Worm (Caenorhabditis elegans) whole organism, midembryonic: ENCODE measurements around the gene Y53G8AR.8.
A peak's percentile ranks its signal among the peaks of the same experiment; 100 is the strongest.

Source experiments
- T22C8.4 ChIP-seq: fragments of 200-800 bp; sonication (Bioruptor generic); IDR thresholded peaks from 2 replicates; pipeline ENCODE4 v1.3.6; 2022; ENCODE audit warnings: missing genetic modification characterization, missing compliant biosample characterization
- cog-1 ChIP-seq: sonication (generic microtip); optimal IDR thresholded peaks from 2 replicates; lab custom pipeline; 2016; ENCODE audit warnings: missing genetic modification characterization, missing compliant biosample characterization
- flt-1 ChIP-seq: fragments of 200-800 bp; sonication (Bioruptor generic); IDR thresholded peaks from 2 replicates; pipeline ENCODE4 v1.3.6; 2022; ENCODE audit warnings: missing genetic modification characterization, missing compliant biosample characterization
- klf-2 ChIP-seq: fragments of 200-800 bp; sonication (Bioruptor generic); conservative IDR thresholded peaks from 2 replicates; pipeline ENCODE4 v1.3.6; 2022; ENCODE audit warnings: missing genetic modification reagents, missing genetic modification characterization, missing compliant biosample characterization
- med-1 ChIP-seq: sonication (generic microtip); optimal IDR thresholded peaks from 2 replicates; lab custom pipeline; 2017; ENCODE audit warnings: missing genetic modification characterization, mild to moderate bottlenecking, missing compliant biosample characterization, antibody characterized with exemption, missing genetic modification reagents; ENCODE audit not compliant: insufficient read depth
- ref-1 ChIP-seq: fragments of 200-800 bp; sonication (Bioruptor generic); conservative IDR thresholded peaks from 2 replicates; pipeline ENCODE4 v1.3.6; 2022; ENCODE audit warnings: missing genetic modification reagents, missing genetic modification characterization, missing compliant biosample characterization
- tab-1 ChIP-seq: fragments of 200-800 bp; sonication (Bioruptor generic); IDR thresholded peaks from 2 replicates; pipeline ENCODE4 v1.3.6; 2022; ENCODE audit warnings: missing genetic modification characterization, missing compliant biosample characterization
- ztf-23 ChIP-seq: fragments of 200-800 bp; sonication (Bioruptor generic); IDR thresholded peaks from 2 replicates; pipeline ENCODE4 v1.3.6; 2022; ENCODE audit warnings: missing genetic modification reagents, missing genetic modification characterization, missing compliant biosample characterization
- ztf-29 ChIP-seq: fragments of 200-800 bp; sonication (Bioruptor generic); IDR thresholded peaks from 2 replicates; pipeline ENCODE4 v1.3.6; 2022; ENCODE audit warnings: missing genetic modification reagents, missing genetic modification characterization, missing compliant biosample characterization

Gene Y53G8AR.8

ce11 chrIII:3317887-3318286 is 23.8 kb upstream of the Y53G8AR.8 start:
- TF ChIP-seq klf-2 (GFP tag; lab: Robert Waterston, UW) (no peak), ref-1 (no peak), ztf-29 (GFP tag; lab: Robert Waterston, UW) (no peak), flt-1 (no peak), med-1 (no peak), ztf-23 (GFP tag; lab: Robert Waterston, UW) (no peak), tab-1 (GFP tag; lab: Robert Waterston, UW) (no peak), T22C8.4 (no peak), cog-1 (no peak)

- no peak for TF ChIP-seq tab-1 (GFP tag; lab: Robert Waterston, UW)
- TF ChIP-seq T22C8.4 = no peak
- no peak for TF ChIP-seq cog-1
- TF ChIP-seq flt-1 = no peak
- TF ChIP-seq med-1 = no peak
- no peak for TF ChIP-seq ref-1
- TF ChIP-seq klf-2 (GFP tag; lab: Robert Waterston, UW) = no peak
- TF ChIP-seq ztf-23 (GFP tag; lab: Robert Waterston, UW) = no peak
- no peak for TF ChIP-seq ztf-29 (GFP tag; lab: Robert Waterston, UW)
Measured at ce11 chrIII:3312111-3312510, 18.0 kb upstream of the Y53G8AR.8 start.

DNA sequence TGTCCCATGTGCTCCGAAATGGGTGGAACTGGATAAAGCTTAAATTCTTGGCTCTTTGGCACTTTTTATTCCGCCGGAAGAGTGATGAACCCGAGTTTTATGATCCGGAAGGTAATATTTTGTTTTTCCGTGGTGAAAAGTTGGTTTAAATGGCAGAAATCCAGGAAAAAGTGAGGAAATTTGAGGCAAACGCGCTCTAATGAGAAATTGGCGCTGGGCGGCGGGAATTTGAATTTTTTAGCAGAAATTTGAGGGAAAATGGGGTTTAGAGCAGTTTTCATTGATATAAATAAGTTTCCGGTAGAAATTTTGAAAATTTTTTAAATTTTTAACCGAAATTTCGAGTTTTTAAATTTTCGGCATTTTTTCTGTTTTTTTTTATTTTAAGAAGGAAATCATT is 17.5 kb upstream of the Y53G8AR.8 start:
- no peak for TF ChIP-seq ztf-29 (GFP tag; lab: Robert Waterston, UW)
- no peak for TF ChIP-seq flt-1
- TF ChIP-seq cog-1 = no peak
- TF ChIP-seq tab-1 (GFP tag; lab: Robert Waterston, UW) = no peak
- TF ChIP-seq klf-2 (GFP tag; lab: Robert Waterston, UW) = no peak

- TF ChIP-seq cog-1 (no peak), klf-2 (GFP tag; lab: Robert Waterston, UW) (no peak), ztf-29 (GFP tag; lab: Robert Waterston, UW) (no peak), T22C8.4 (peak; percentile 84), med-1 (no peak)
Measured at ce11 chrIII:3310876-3311597, 16.9 kb upstream of the Y53G8AR.8 start, which contains the start of gene ral-1. ral-1 (plus strand) TSS chrIII:3311310.

DNA sequence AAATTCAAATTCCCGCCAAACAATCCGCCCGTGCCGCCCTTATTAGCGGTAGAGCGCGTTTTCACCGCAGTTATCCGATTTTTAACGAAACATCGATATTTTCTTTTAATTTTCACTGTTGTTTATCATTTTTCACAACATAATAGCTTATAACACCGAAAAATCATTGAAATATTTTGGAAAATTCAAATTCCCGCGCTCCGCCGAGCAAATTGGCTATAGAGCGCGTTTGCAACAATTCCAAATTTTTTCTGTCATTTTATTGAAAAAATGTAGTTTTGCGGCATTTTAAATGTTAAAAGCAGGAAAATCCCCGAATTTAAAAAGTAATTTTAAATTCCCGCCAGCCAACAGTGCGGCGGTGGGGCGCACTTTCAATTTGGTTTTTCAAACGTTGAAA is 15.6 kb upstream of the Y53G8AR.8 start:
- TF ChIP-seq med-1 = no peak
- no peak for TF ChIP-seq flt-1
- no peak for TF ChIP-seq tab-1 (GFP tag; lab: Robert Waterston, UW)

DNA sequence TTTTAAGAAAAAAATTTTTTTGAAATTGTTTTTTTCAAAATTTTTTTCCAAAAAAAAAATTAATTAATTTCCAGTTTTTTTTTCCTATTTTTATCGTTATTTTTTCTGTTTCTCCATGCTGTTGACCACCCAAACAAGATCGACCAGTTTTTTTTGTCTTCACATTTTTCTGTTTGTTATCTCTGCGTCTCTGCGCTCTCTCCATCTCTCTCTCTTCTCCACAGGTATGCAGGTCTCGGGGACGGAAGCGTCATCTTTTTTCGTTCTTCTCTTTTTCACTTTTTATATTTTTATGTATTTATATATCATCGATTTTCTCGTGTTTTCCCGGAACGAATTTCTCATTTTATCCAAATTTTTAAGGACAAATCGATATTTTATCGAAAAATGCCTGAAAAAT is 14.8 kb upstream of the Y53G8AR.8 start:
- TF ChIP-seq flt-1 (no peak), ref-1 (no peak), cog-1 (no peak), ztf-29 (GFP tag; lab: Robert Waterston, UW) (no peak)

- TF ChIP-seq ztf-23 (GFP tag; lab: Robert Waterston, UW) (no peak), cog-1 (no peak), tab-1 (GFP tag; lab: Robert Waterston, UW) (no peak), ztf-29 (GFP tag; lab: Robert Waterston, UW) (no peak), ref-1 (no peak), flt-1 (no peak), med-1 (no peak), klf-2 (GFP tag; lab: Robert Waterston, UW) (no peak), T22C8.4 (no peak; the same call in 1 of the 2 replicates)
Measured at ce11 chrIII:3307379-3307778, 13.2 kb upstream of the Y53G8AR.8 start.

DNA sequence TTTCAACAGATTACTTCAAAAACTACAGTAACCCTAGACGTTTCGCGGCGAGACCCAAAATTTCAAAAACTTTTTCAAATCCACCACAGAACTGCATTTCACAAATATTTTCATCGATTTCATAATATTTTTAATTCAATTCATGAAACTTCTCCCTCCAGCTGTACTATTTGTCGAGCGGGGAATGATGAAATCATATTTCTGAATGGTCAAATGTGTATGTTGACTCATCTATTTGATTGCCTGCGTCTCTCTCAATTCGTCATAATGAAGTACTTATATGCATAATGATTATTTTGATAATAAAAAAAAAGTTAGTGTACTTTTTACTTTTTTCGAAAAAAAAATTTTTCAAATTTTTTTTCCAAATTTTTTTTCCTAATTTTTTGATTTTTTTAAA is 12.2 kb upstream of the Y53G8AR.8 start:
- TF ChIP-seq ztf-23 (GFP tag; lab: Robert Waterston, UW) = no peak
- TF ChIP-seq klf-2 (GFP tag; lab: Robert Waterston, UW) = no peak
- TF ChIP-seq T22C8.4 = no peak
- TF ChIP-seq cog-1 = no peak
- TF ChIP-seq flt-1 = no peak
- TF ChIP-seq med-1 = no peak
- TF ChIP-seq ref-1 = no peak
- TF ChIP-seq ztf-29 (GFP tag; lab: Robert Waterston, UW) = no peak
- TF ChIP-seq tab-1 (GFP tag; lab: Robert Waterston, UW) = no peak

ce11 chrIII:3304554-3304953 is 10.4 kb upstream of the Y53G8AR.8 start:
- TF ChIP-seq flt-1 (no peak), ztf-23 (GFP tag; lab: Robert Waterston, UW) (no peak), ztf-29 (GFP tag; lab: Robert Waterston, UW) (no peak), T22C8.4 (no peak), med-1 (no peak), klf-2 (GFP tag; lab: Robert Waterston, UW) (no peak), cog-1 (no peak), tab-1 (GFP tag; lab: Robert Waterston, UW) (no peak), ref-1 (no peak)

- no peak for TF ChIP-seq flt-1
- no peak for TF ChIP-seq klf-2 (GFP tag; lab: Robert Waterston, UW)
- no peak for TF ChIP-seq cog-1
- no peak for TF ChIP-seq tab-1 (GFP tag; lab: Robert Waterston, UW)
- TF ChIP-seq med-1 = no peak
- TF ChIP-seq ztf-23 (GFP tag; lab: Robert Waterston, UW) = no peak
- TF ChIP-seq ref-1 = no peak
- no peak for TF ChIP-seq ztf-29 (GFP tag; lab: Robert Waterston, UW)
- TF ChIP-seq T22C8.4 = no peak
Measured at ce11 chrIII:3297151-3297550, 3.0 kb upstream of the Y53G8AR.8 start, which contains the start of gene Y53G8AR.5. Y53G8AR.5 (plus strand) TSS chrIII:3297451.

DNA sequence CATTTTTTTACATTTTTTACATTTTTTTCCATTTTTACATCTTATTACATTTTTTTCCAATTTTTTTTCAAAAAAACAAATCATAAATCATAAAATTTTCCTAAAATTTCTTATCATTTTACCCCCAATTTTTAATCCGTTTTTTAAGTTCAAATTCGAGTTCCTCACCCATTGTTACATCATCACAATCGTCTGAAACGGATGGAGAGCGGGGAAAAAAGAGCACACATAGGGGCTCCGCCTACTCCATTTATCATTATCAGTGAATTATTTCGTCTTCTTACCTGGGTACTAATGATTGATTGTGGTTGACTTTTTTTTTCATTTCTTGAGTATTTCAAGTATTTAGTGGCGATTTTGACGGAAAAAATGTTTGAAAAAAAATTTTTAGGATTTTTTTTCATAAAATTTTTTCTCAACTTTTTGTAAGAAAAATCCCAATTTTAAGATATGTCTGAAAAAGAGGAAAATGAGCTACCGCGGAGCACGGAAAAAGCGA is 12.2 kb downstream of the Y53G8AR.8 start, which contains the start of gene mfsd-8:
TSS of gene mfsd-8 (plus strand) at position 449 of the 499 bp plus-strand sequence.
- TF ChIP-seq ref-1 (no peak), tab-1 (GFP tag; lab: Robert Waterston, UW) (no peak), med-1 (no peak), ztf-23 (GFP tag; lab: Robert Waterston, UW) (no peak), T22C8.4 (no peak), flt-1 (no peak), klf-2 (GFP tag; lab: Robert Waterston, UW) (no peak), cog-1 (no peak), ztf-29 (GFP tag; lab: Robert Waterston, UW) (no peak)
